Fruit fly (Drosophila melanogaster): ENCODE data around the gene CG15546.

DNA sequence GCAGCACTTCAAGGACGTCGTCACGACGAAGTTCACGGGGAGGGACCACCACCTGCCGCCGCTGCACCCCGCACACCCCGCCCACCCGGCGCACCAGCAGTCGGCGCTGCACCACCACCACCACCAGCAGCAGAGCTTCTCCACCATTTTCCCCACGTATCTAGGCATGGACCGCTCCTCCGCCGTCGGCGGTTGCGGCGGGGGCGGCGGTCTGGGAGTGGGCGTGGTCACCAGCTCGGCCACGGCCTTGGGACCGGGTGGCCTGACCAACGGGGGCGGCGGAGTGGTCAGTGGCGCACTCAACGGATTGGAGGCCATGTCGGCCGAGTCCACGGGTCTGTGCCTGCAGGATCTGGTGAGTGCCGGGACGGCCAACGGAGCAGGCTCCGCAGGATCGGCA, 40.0 kb upstream of the CG15546 start:
- TF ChIP-seq toe (GFP tag; optimal IDR thresholded peaks at IDR 0.05) (no peak), cic (GFP tag; optimal IDR thresholded peaks at IDR 0.05) (no peak), ovo (GFP tag; optimal IDR thresholded peaks at IDR 0.05) (no peak), kay (GFP tag; ENCODE audit: borderline replicate concordance) (no peak), Crg-1 (GFP tag; optimal IDR thresholded peaks at IDR 0.05) (no peak), Clk (GFP tag; optimal IDR thresholded peaks at IDR 0.05) (no peak), tj (GFP tag; optimal IDR thresholded peaks at IDR 0.05) (no peak), pad (GFP tag; optimal IDR thresholded peaks at IDR 0.05) (no peak), CG14711 (tag; optimal IDR thresholded peaks at IDR 0.05) (no peak), CG1620 (GFP tag; optimal IDR thresholded peaks at IDR 0.05) (no peak), CG7045 (GFP tag; optimal IDR thresholded peaks at IDR 0.05) (no peak), Mnt (GFP tag; optimal IDR thresholded peaks at IDR 0.05) (no peak), CG5204 (GFP tag; optimal IDR thresholded peaks at IDR 0.05) (no peak), CG7101 (tag; optimal IDR thresholded peaks at IDR 0.05) (no peak)

Measured in whole organism, adult.